Fruit fly (Drosophila melanogaster) whole organism: ENCODE measurements around the gene Pp1alpha-96A.

Source experiments
- CG8478 ChIP-seq: fragments of >200 bp; optimal IDR thresholded peaks from 2 replicates; lab custom pipeline; 2018; ENCODE audit warnings: inconsistent platforms
- Dll ChIP-seq: fragments of >200 bp; optimal IDR thresholded peaks from 2 replicates; lab custom pipeline; 2017
- EcR ChIP-seq, 2 experiments: fragments of >200 bp; optimal IDR thresholded peaks; 2 replicates each; lab custom pipeline; 2017; ENCODE audit warnings: missing biosample characterization in 2 of 2, missing genetic modification characterization in 2 of 2, missing genetic modification reagents in 2 of 2
- psq ChIP-seq: fragments of >200 bp; optimal IDR thresholded peaks from 2 replicates; lab custom pipeline; 2017
- usp ChIP-seq: fragments of >200 bp; optimal IDR thresholded peaks from 2 replicates; lab custom pipeline; 2017; ENCODE audit warnings: missing biosample characterization, missing genetic modification characterization, mixed read lengths

DNA sequence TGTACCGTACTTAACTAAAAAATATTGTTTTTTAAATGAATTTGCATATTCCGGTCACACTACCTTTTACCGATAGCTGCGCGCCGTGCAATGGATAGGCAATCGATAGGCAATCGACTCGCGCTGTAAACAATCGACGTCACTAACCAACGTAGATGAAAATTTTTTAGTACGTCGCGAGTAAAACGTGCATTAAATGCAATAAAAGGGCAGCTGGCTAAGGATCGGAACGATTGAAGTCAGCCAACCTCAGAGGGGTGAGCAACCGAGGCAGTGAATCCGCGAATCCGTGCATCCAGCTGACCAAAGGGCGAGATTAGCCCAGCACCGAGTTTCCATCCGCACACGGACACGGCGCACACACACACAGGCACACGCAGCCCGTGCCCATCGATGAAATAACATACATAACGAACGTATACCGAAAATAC is at the start of gene Pp1alpha-96A:
- no peak for TF ChIP-seq psq (lab: Kevin White, UChicago)
- no peak for TF ChIP-seq usp (GFP tag; lab: Kevin White, UChicago)
- TF ChIP-seq CG8478: no peak
- no peak for TF ChIP-seq EcR (GFP tag; optimal IDR thresholded peaks at IDR 0.05; lab: Kevin White, UChicago)
- TF ChIP-seq Dll (lab: Kevin White, UChicago): no peak
